Worm (Caenorhabditis elegans): ENCODE data around the gene F10C1.1.
A peak's percentile ranks its signal among the peaks of the same experiment; 100 is the strongest.

Gene F10C1.1

DNA sequence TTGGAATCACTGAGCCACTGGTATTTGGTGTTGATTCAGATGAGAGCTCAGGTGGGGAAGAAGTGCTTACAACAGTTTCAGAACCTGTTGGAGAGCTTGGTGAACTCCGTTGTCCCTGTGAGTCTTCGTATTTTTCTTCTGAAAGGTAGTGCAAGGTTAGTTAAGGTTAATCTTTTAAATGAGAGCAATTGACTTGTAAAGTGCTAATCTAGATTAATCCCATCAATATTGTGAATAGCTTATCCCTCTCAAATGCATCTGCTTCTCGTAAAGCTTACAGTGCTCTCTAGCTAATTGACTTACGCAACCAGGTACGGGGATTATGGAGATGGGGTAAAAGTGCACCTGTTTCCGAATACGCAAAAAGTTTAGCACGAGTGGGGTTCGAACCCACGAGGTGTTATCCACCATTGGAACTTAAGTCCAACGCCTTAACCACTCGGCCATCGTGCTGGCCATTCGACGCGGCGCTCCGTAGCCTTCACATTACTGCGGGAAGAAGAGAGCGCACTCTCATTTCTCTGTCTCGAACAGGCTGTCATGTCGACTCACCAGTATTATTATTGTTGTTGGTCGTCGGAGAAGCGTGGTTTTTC, 1.4 kb upstream of the F10C1.1 start:
- TF ChIP-seq hif-1 (tag; optimal IDR thresholded peaks at IDR 0.05) (peak in 1 of 2 experiments; percentile 31), lin-13 (GFP tag; optimal IDR thresholded peaks at IDR 0.05) (peak; percentile 48), set-16 (GFP tag; IDR thresholded peaks at IDR 0.05) (peak; percentile 33; the same call in 1 of the 2 replicates), fkh-10 (GFP tag; optimal IDR thresholded peaks at IDR 0.05) (no peak), zip-11 (GFP tag; IDR thresholded peaks at IDR 0.05) (0 out of 2 replicates have a peak, but pooled peaks have one; percentile 32), fos-1 (tag; optimal IDR thresholded peaks at IDR 0.05) (no peak), ama-1 (optimal IDR thresholded peaks at IDR 0.05) (no peak), nhr-41 (GFP tag; IDR thresholded peaks at IDR 0.05) (peak; percentile 54; the same call in 1 of the 2 replicates), T26A8.4 (GFP tag; IDR thresholded peaks at IDR 0.05) (peak; percentile 57; the same call in 1 of the 2 replicates), nhr-28 (tag; optimal IDR thresholded peaks at IDR 0.05) (peak; percentile 34), lim-7 (GFP tag; IDR thresholded peaks at IDR 0.05) (peak; percentile 87), gei-8 (GFP tag; optimal IDR thresholded peaks at IDR 0.05) (no peak), D1046.2 (GFP tag; IDR thresholded peaks at IDR 0.05) (0 out of 2 replicates have a peak, but pooled peaks have one; percentile 59), pha-4 (GFP tag; IDR thresholded peaks at IDR 0.05) (peak; percentile 66; the same call in 1 of the 2 replicates), pha-4 (tag; optimal IDR thresholded peaks at IDR 0.05) (no peak), lir-3 (tag; optimal IDR thresholded peaks at IDR 0.05) (no peak), nhr-6 (tag; optimal IDR thresholded peaks at IDR 0.05) (no peak), nhr-102 (tag; optimal IDR thresholded peaks at IDR 0.05) (peak; percentile 14), F37D6.2 (tag; optimal IDR thresholded peaks at IDR 0.05) (peak; percentile 2), dmd-8 (GFP tag; IDR thresholded peaks at IDR 0.05) (peak; percentile 67; the same call in 1 of the 2 replicates), mxl-2 (GFP tag; conservative IDR thresholded peaks at IDR 0.05) (no peak), nhr-42 (GFP tag; IDR thresholded peaks at IDR 0.05) (no peak), Y48G9A.11 (GFP tag; IDR thresholded peaks at IDR 0.05) (peak; percentile 59; the same call in 1 of the 2 replicates), snpc-4 (tag; optimal IDR thresholded peaks at IDR 0.05) (no peak), ZK337.2 (GFP tag; IDR thresholded peaks at IDR 0.05) (0 out of 2 replicates have a peak, but pooled peaks have one; percentile 56), mep-1 (tag; optimal IDR thresholded peaks at IDR 0.05) (peak; percentile 62), dpl-1 (GFP tag; optimal IDR thresholded peaks at IDR 0.05) (no peak), lin-29 (GFP tag; IDR thresholded peaks at IDR 0.05) (0 out of 2 replicates have a peak, but pooled peaks have one; percentile 27), ceh-62 (tag; optimal IDR thresholded peaks at IDR 0.05) (no peak), madf-9 (GFP tag; conservative IDR thresholded peaks at IDR 0.05) (peak; percentile 73), ceh-20 (GFP tag; IDR thresholded peaks at IDR 0.05) (peak; percentile 64; the same call in 1 of the 2 replicates), snpc-1.2 (GFP tag; IDR thresholded peaks at IDR 0.05) (peak; percentile 65; the same call in 1 of the 2 replicates), aha-1 (tag) (peak; percentile 10), egl-27 (tag; optimal IDR thresholded peaks at IDR 0.05) (no peak), dmd-9 (GFP tag; IDR thresholded peaks at IDR 0.05) (peak; percentile 63), spr-3 (GFP tag; optimal IDR thresholded peaks at IDR 0.05) (peak; percentile 1), madf-5 (GFP tag; IDR thresholded peaks at IDR 0.05) (0 out of 4 replicates have a peak, but pooled peaks of 1 of the 2 experiments have one; percentile 15), arid-1 (GFP tag; conservative IDR thresholded peaks at IDR 0.05) (peak; percentile 72), F44E2.7 (GFP tag; IDR thresholded peaks at IDR 0.05) (0 out of 2 replicates have a peak, but pooled peaks have one; percentile 75), daf-16 (GFP tag; optimal IDR thresholded peaks at IDR 0.05) (peak in 1 of 2 experiments; percentile 33), daf-16 (tag; optimal IDR thresholded peaks at IDR 0.05) (no peak), saeg-2 (GFP tag; IDR thresholded peaks at IDR 0.05) (0 out of 2 replicates have a peak, but pooled peaks have one; percentile 43), Y105C5A.15 (GFP tag; IDR thresholded peaks at IDR 0.05) (peak; percentile 71; the same call in 1 of the 2 replicates), unc-130 (GFP tag; optimal IDR thresholded peaks at IDR 0.05) (peak; percentile 49), hmg-1.1 (GFP tag; IDR thresholded peaks at IDR 0.05) (peak; percentile 83), mxl-3 (GFP tag; optimal IDR thresholded peaks at IDR 0.05) (peak; percentile 57), F10B5.3 (tag; optimal IDR thresholded peaks at IDR 0.05) (peak; percentile 14), spr-1 (tag; optimal IDR thresholded peaks at IDR 0.05) (peak; percentile 23), Y75B8A.6 (GFP tag; IDR thresholded peaks at IDR 0.05) (no peak), aly-2 (tag; optimal IDR thresholded peaks at IDR 0.05) (no peak), ztf-11 (tag; optimal IDR thresholded peaks at IDR 0.05) (no peak)

Measured in whole organism, L4 larva.